Worm (Caenorhabditis elegans): ENCODE measurements around the gene msrp-5.
"Not testable (repeated sequence)": the region's sequence is repeated elsewhere in the genome, so short reads cannot be mapped to it uniquely, and the experiment has no call there.

The msrp-5 gene

ce11 chrII:2641777-2642176, 25.0 kb downstream of the msrp-5 start, which contains the start of gene F22E5.7:
TSS of gene F22E5.7 (plus strand) at chrII:2642077.
- TF ChIP-seq ceh-13 (GFP tag; optimal IDR thresholded peaks at IDR 0.05), result no peak
- TF ChIP-seq scrt-1 (GFP tag; IDR thresholded peaks at IDR 0.05), result no peak
- no peak for TF ChIP-seq B0310.2 (tag; optimal IDR thresholded peaks at IDR 0.05)
- TF ChIP-seq ceh-36 (tag; optimal IDR thresholded peaks at IDR 0.05), result no peak
- TF ChIP-seq tra-4 (tag; optimal IDR thresholded peaks at IDR 0.05), result no peak
- no peak for TF ChIP-seq sea-1 (GFP tag; conservative IDR thresholded peaks at IDR 0.05)
- TF ChIP-seq hnd-1 (tag; optimal IDR thresholded peaks at IDR 0.05), result no peak
- no peak for TF ChIP-seq tbx-37 (GFP tag; conservative IDR thresholded peaks at IDR 0.05)
- no peak for TF ChIP-seq tbx-11 (GFP tag; IDR thresholded peaks at IDR 0.05)
- no peak for TF ChIP-seq F13C5.2 (tag; optimal IDR thresholded peaks at IDR 0.05)
- TF ChIP-seq hmg-4 (GFP tag; optimal IDR thresholded peaks at IDR 0.05), result no peak
- no peak for TF ChIP-seq ets-7 (tag; optimal IDR thresholded peaks at IDR 0.05)
- TF ChIP-seq aly-1 (tag; optimal IDR thresholded peaks at IDR 0.05), result no peak
- no peak for TF ChIP-seq hmbx-1 (tag; optimal IDR thresholded peaks at IDR 0.05)
- no peak for TF ChIP-seq ama-1 (optimal IDR thresholded peaks at IDR 0.05)
- no peak for TF ChIP-seq flt-1 (GFP tag; IDR thresholded peaks at IDR 0.05)
- TF ChIP-seq pes-1 (GFP tag; IDR thresholded peaks at IDR 0.05), result no peak

DNA sequence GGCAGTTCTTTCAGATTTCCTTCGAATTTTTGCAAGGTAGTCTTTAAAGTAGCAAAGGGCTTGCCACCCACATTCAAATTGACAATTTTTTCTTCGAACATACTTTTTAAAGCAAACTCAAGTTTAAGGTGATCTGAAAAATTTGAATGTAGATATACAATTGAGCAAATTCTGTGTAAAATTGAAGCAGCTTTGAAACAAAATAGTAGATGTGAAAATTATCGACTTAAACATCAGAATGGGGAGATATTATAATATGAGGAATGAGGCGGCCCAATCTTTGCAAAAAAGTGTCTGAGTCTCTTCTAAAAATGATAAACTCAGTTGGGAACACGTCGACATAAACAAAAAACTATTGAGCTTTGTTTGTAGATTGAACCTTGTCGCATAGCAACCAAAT, 27.8 kb downstream of the msrp-5 start, which contains the start of gene F22E5.11:
Gene F22E5.11, minus strand, starts transcription at position 101 of the 400 bp plus-strand sequence.
- TF ChIP-seq ets-7 (tag; optimal IDR thresholded peaks at IDR 0.05) (no peak), tbx-37 (GFP tag; conservative IDR thresholded peaks at IDR 0.05) (no peak), ama-1 (optimal IDR thresholded peaks at IDR 0.05) (no peak), ceh-36 (tag; optimal IDR thresholded peaks at IDR 0.05) (no peak), hmg-4 (GFP tag; optimal IDR thresholded peaks at IDR 0.05) (no peak), aly-1 (tag; optimal IDR thresholded peaks at IDR 0.05) (no peak), ceh-13 (GFP tag; optimal IDR thresholded peaks at IDR 0.05) (no peak), pes-1 (GFP tag; IDR thresholded peaks at IDR 0.05) (no peak), tra-4 (tag; optimal IDR thresholded peaks at IDR 0.05) (no peak), sea-1 (GFP tag; conservative IDR thresholded peaks at IDR 0.05) (no peak), flt-1 (GFP tag; IDR thresholded peaks at IDR 0.05) (no peak), hmbx-1 (tag; optimal IDR thresholded peaks at IDR 0.05) (no peak)

- not testable (repeated sequence) for TF ChIP-seq ceh-36 (tag; optimal IDR thresholded peaks at IDR 0.05); sea-1 (GFP tag; conservative IDR thresholded peaks at IDR 0.05); pes-1 (GFP tag; IDR thresholded peaks at IDR 0.05)
Measured at ce11 chrII:2646756-2647155, 30.0 kb downstream of the msrp-5 start, which contains the start of gene F22E5.12. TSS of gene F22E5.12 (minus strand) at chrII:2646856.

DNA sequence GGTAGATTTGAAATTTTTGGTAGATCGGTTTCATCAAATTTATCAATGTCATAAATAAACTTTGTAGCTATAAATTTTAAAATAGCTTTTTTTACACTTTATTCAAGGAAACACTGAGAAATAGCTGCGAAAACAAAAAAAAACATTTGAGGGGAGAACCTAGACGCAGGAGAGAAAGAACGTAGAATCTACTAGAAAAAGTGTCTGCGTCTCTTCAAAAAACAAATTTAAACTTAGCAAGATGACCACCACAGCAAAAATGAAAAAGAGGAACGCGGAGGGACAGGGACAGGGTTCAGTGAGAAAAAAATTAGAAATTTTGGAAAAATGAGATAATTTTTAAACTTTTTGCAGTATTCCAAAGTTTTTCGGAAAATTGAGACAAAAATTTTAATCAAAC, 32.3 kb downstream of the msrp-5 start:
- TF ChIP-seq hmg-4 (GFP tag; optimal IDR thresholded peaks at IDR 0.05) (no peak), B0310.2 (tag; optimal IDR thresholded peaks at IDR 0.05) (no peak), ama-1 (optimal IDR thresholded peaks at IDR 0.05) (no peak), sea-1 (GFP tag; conservative IDR thresholded peaks at IDR 0.05) (no peak), hnd-1 (tag; optimal IDR thresholded peaks at IDR 0.05) (no peak), hmbx-1 (tag; optimal IDR thresholded peaks at IDR 0.05) (no peak), F13C5.2 (tag; optimal IDR thresholded peaks at IDR 0.05) (no peak), pes-1 (GFP tag; IDR thresholded peaks at IDR 0.05) (no peak), ceh-13 (GFP tag; optimal IDR thresholded peaks at IDR 0.05) (no peak), tbx-11 (GFP tag; IDR thresholded peaks at IDR 0.05) (no peak), ets-7 (tag; optimal IDR thresholded peaks at IDR 0.05) (no peak), tra-4 (tag; optimal IDR thresholded peaks at IDR 0.05) (no peak)

DNA sequence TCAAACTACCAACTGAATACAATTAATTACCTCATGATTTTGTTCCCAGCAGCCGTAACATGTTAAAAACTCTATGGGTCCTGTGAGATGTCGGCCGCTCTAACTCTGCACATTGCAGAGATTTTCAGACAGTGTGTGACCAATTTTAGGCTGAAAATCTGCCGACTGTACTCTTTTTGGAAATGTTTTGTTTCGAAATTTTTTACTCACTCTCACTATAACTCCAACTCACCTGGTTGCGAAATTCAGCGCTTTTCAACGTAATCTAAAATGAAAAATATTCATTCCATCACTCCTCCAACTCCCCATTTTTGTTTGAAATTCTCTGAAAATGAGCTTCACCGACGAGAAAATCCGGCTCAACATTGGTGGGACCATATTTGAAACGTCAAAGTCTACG, 32.8 kb downstream of the msrp-5 start, which contains the start of the genes F22E5.13 and F22E5.6:
Gene F22E5.13, minus strand, starts transcription at position 101 of the 400 bp plus-strand sequence.
Gene F22E5.6, plus strand, starts transcription at position 297 of the 400 bp plus-strand sequence.
- TF ChIP-seq ceh-13 (GFP tag; optimal IDR thresholded peaks at IDR 0.05), result no peak
- TF ChIP-seq pes-1 (GFP tag; IDR thresholded peaks at IDR 0.05), result no peak
- no peak for TF ChIP-seq hmg-4 (GFP tag; optimal IDR thresholded peaks at IDR 0.05)
- TF ChIP-seq scrt-1 (GFP tag; IDR thresholded peaks at IDR 0.05), result no peak
- no peak for TF ChIP-seq tra-4 (tag; optimal IDR thresholded peaks at IDR 0.05)
- no peak for TF ChIP-seq ets-7 (tag; optimal IDR thresholded peaks at IDR 0.05)
- no peak for TF ChIP-seq flt-1 (GFP tag; IDR thresholded peaks at IDR 0.05)
- TF ChIP-seq aly-1 (tag; optimal IDR thresholded peaks at IDR 0.05), result no peak

DNA sequence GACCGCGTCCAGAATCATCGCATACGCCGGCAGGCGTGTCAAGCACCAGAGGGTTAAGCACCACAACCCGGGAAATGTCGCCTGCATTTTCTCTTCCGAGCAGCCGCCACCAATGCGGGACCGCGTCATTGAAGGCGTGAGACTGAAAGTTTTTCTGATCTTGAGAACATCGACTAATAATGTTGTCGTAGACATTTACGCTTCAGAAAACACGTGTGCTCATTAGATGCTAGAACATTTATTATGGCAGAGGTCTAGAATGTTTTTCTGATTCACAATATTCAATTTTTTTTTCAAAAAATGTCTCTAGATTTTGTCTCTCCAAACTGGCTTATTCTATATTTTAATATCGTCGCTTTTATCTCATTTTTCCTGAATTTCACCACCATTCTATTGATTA, 39.9 kb downstream of the msrp-5 start, which contains the start of gene sri-47:
Gene sri-47, plus strand, starts transcription at position 301 of the 400 bp plus-strand sequence.
- TF ChIP-seq hnd-1 (tag; optimal IDR thresholded peaks at IDR 0.05) (no peak), hmg-4 (GFP tag; optimal IDR thresholded peaks at IDR 0.05) (no peak), ceh-36 (tag; optimal IDR thresholded peaks at IDR 0.05) (no peak), flt-1 (GFP tag; IDR thresholded peaks at IDR 0.05) (no peak), aly-1 (tag; optimal IDR thresholded peaks at IDR 0.05) (no peak), B0310.2 (tag; optimal IDR thresholded peaks at IDR 0.05) (no peak), ama-1 (optimal IDR thresholded peaks at IDR 0.05) (no peak), scrt-1 (GFP tag; IDR thresholded peaks at IDR 0.05) (no peak), tbx-11 (GFP tag; IDR thresholded peaks at IDR 0.05) (no peak), tra-4 (tag; optimal IDR thresholded peaks at IDR 0.05) (no peak)

- TF ChIP-seq B0310.2 (tag; optimal IDR thresholded peaks at IDR 0.05), result no peak
Measured at ce11 chrII:2659364-2659763, 42.6 kb downstream of the msrp-5 start, which contains the start of gene gcy-21. TSS of gene gcy-21 (plus strand) at chrII:2659664.

DNA sequence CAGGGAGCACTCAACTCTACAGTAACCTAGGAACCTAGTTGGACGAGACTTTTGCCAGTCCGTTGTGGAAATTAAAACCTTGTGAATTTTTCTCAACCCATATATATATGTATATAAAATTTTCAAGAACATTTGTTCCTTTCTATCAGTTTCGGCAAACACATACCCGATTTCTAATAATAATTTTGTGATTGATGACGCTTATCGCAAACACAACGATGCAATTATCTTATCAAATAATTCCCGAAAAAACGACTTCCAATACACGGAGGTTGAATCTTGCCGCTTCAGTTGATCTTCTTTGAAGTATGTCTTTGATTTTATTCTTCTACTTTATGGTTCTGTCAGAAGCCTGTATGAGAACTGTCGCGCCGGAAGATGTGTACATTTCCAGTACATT, 48.3 kb downstream of the msrp-5 start, which contains the start of gene F22E5.2:
Gene F22E5.2, plus strand, starts transcription at position 301 of the 400 bp plus-strand sequence.
- TF ChIP-seq tbx-11 (GFP tag; IDR thresholded peaks at IDR 0.05); aly-1 (tag; optimal IDR thresholded peaks at IDR 0.05); scrt-1 (GFP tag; IDR thresholded peaks at IDR 0.05): not testable (repeated sequence)

Measured in whole organism, early embryonic.